Worm (Caenorhabditis elegans) whole organism, L1 larva: ENCODE results near the gene ccr-4.

ENCODE experiments used
- egl-13 ChIP-seq: sonication (generic microtip); optimal IDR thresholded peaks from 2 replicates; lab custom pipeline; 2016; ENCODE audit warnings: missing genotype, missing genetic modification reagents, missing genetic modification characterization, missing compliant biosample characterization
- elt-3 ChIP-seq, 6 experiments: fragments of 150-350 bp in 1 of 6; sonication (generic microtip); optimal IDR thresholded peaks; 2 replicates each; lab custom pipeline; 2017 to 2018; ENCODE audit warnings: missing biosample characterization in 6 of 6, missing genetic modification characterization in 6 of 6, inconsistent platforms in 1 of 6
- hlh-4 ChIP-seq: sonication (generic microtip); optimal IDR thresholded peaks from 2 replicates; lab custom pipeline; 2016; ENCODE audit warnings: mild to moderate bottlenecking, missing genetic modification characterization, missing compliant biosample characterization
- jun-1 ChIP-seq: fragments of 150-350 bp; optimal IDR thresholded peaks from 2 replicates; lab custom pipeline; 2014; ENCODE audit warnings: missing biosample characterization, missing genetic modification reagents, missing genetic modification characterization
- lin-13 ChIP-seq: fragments of 150-350 bp; optimal IDR thresholded peaks from 2 replicates; lab custom pipeline; 2014; ENCODE audit warnings: missing biosample characterization, missing genetic modification reagents, missing genetic modification characterization
- lin-39 ChIP-seq: fragments of 150-350 bp; optimal IDR thresholded peaks from 2 replicates; lab custom pipeline; 2014; ENCODE audit warnings: missing biosample characterization, missing genetic modification reagents, missing genetic modification characterization
- mdl-1 ChIP-seq, 2 experiments: fragments of 150-350 bp; optimal IDR thresholded peaks; 2 replicates each; lab custom pipeline; 2014 to 2017; ENCODE audit warnings: missing biosample characterization in 2 of 2, missing genetic modification characterization in 2 of 2, inconsistent platforms in 1 of 2
- nhr-11 ChIP-seq: fragments of 150-350 bp; optimal IDR thresholded peaks from 2 replicates; lab custom pipeline; 2014; ENCODE audit warnings: missing biosample characterization, missing genetic modification characterization
- nhr-12 ChIP-seq: sonication (generic microtip); optimal IDR thresholded peaks from 2 replicates; lab custom pipeline; 2017; ENCODE audit warnings: missing biosample characterization, missing genetic modification characterization
- vab-15 ChIP-seq: sonication (generic microtip); optimal IDR thresholded peaks from 2 replicates; lab custom pipeline; 2017; ENCODE audit warnings: missing genotype, mild to moderate bottlenecking, missing genetic modification characterization, missing compliant biosample characterization
- zag-1 ChIP-seq: fragments of 150-350 bp; optimal IDR thresholded peaks from 2 replicates; lab custom pipeline; 2014; ENCODE audit warnings: missing biosample characterization, missing genetic modification characterization

DNA sequence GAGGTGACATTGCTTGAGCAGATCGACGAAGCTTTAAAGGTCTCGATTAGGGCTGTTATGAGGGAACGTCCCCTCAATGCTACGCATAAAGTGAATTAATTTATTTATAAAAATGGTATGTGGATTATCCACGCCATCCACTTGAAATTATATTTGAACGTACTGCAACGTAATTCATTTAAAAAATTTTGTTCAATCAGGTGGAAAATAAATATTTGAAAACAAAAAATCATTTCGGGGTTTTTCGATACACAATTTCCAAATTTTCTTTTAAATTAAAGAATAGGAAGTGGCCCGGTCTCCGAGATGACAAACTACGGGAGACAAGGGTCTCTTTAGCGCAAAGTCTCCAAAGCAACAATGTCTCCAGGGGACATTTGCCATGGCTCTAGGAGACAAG is 49.7 kb upstream of the ccr-4 start, which contains the start of gene oac-58:
- TF ChIP-seq hlh-4 (tag; lab: Kevin White, UChicago) (no peak), lin-13 (GFP tag; lab: Kevin White, UChicago) (no peak), mdl-1 (tag; optimal IDR thresholded peaks at IDR 0.05; lab: Kevin White, UChicago) (no peak), zag-1 (tag; lab: Kevin White, UChicago) (no peak), elt-3 (tag; optimal IDR thresholded peaks at IDR 0.05; lab: Kevin White, UChicago) (no peak), nhr-12 (tag; lab: Kevin White, UChicago) (no peak), lin-39 (tag; lab: Kevin White, UChicago) (no peak), egl-13 (no peak), vab-15 (tag; lab: Kevin White, UChicago) (no peak), nhr-11 (tag; lab: Kevin White, UChicago) (no peak), jun-1 (tag; lab: Kevin White, UChicago) (no peak)
